Worm (Caenorhabditis elegans) whole organism, L4/young adult: Measurements from ENCODE around the gene str-74.

ENCODE experiments used
- dao-5 ChIP-seq: sonication (generic microtip); optimal IDR thresholded peaks from 2 replicates; lab custom pipeline; 2016; ENCODE audit warnings: missing genotype, missing genetic modification characterization, moderate library complexity, missing compliant biosample characterization
- him-1 ChIP-seq: sonication (generic microtip); optimal IDR thresholded peaks from 2 replicates; lab custom pipeline; 2016; ENCODE audit warnings: missing genotype, missing genetic modification reagents, missing genetic modification characterization, missing compliant biosample characterization

ce11 chrX:10219184-10219705 lies 21.6 kb downstream of the str-74 start:
- TF ChIP-seq dao-5 (tag; lab: Kevin White, UChicago), result no peak
- TF ChIP-seq him-1 (tag; lab: Kevin White, UChicago), result no peak
